Worm (Caenorhabditis elegans) whole organism, late embryonic: ENCODE measurements around the gene pept-2.

Source experiments
- K09A11.1 ChIP-seq: sonication (generic microtip); optimal IDR thresholded peaks from 2 replicates; lab custom pipeline; 2017; ENCODE audit warnings: antibody characterized with exemption, mild to moderate bottlenecking, missing genetic modification characterization, missing compliant biosample characterization; ENCODE audit not compliant: insufficient read depth
- T23F11.4 ChIP-seq: fragments of 200-800 bp; sonication (Bioruptor generic); optimal IDR thresholded peaks from 2 replicates; lab custom pipeline; 2018; ENCODE audit warnings: mild to moderate bottlenecking, missing genetic modification characterization, missing compliant biosample characterization
- ceh-18 ChIP-seq: sonication (generic microtip); optimal IDR thresholded peaks from 2 replicates; lab custom pipeline; 2016; ENCODE audit warnings: missing genetic modification characterization, missing compliant biosample characterization
- ceh-30 ChIP-seq: fragments of 150-350 bp; optimal IDR thresholded peaks from 2 replicates; lab custom pipeline; 2014; ENCODE audit warnings: missing biosample characterization, missing genetic modification characterization
- ceh-6 ChIP-seq: fragments of 200-800 bp; sonication (Bioruptor generic); optimal IDR thresholded peaks from 2 replicates; lab custom pipeline; 2018; ENCODE audit warnings: mild to moderate bottlenecking, missing genetic modification characterization, missing compliant biosample characterization
- che-1 ChIP-seq: sonication (generic microtip); optimal IDR thresholded peaks from 2 replicates; lab custom pipeline; 2016; ENCODE audit warnings: mild to moderate bottlenecking, missing genetic modification characterization, missing compliant biosample characterization
- dmd-4 ChIP-seq: sonication (generic microtip); optimal IDR thresholded peaks from 2 replicates; lab custom pipeline; 2016; ENCODE audit warnings: borderline replicate concordance, missing genetic modification characterization, missing compliant biosample characterization
- elt-2 ChIP-seq: sonication (generic microtip); optimal IDR thresholded peaks from 2 replicates; lab custom pipeline; 2016; ENCODE audit warnings: missing genetic modification reagents, missing genetic modification characterization, missing compliant biosample characterization
- eyg-1 ChIP-seq: sonication (generic microtip); optimal IDR thresholded peaks from 2 replicates; lab custom pipeline; 2016; ENCODE audit warnings: missing genotype, missing genetic modification characterization, missing compliant biosample characterization
- fax-1 ChIP-seq: sonication (generic microtip); optimal IDR thresholded peaks from 2 replicates; lab custom pipeline; 2016; ENCODE audit warnings: missing genotype, missing genetic modification characterization, missing compliant biosample characterization
- gmeb-2 ChIP-seq: sonication (generic microtip); optimal IDR thresholded peaks from 2 replicates; lab custom pipeline; 2016; ENCODE audit warnings: missing genetic modification characterization, inconsistent platforms, missing compliant biosample characterization
- hlh-6 ChIP-seq: sonication (generic microtip); optimal IDR thresholded peaks from 2 replicates; lab custom pipeline; 2016; ENCODE audit warnings: missing genotype, missing genetic modification characterization, missing compliant biosample characterization
- nfya-1 ChIP-seq: sonication (generic microtip); optimal IDR thresholded peaks from 2 replicates; lab custom pipeline; 2017; ENCODE audit warnings: missing genetic modification characterization, mild to moderate bottlenecking, missing compliant biosample characterization, antibody characterized with exemption, moderate library complexity
- nhr-11 ChIP-seq: fragments of 150-350 bp; optimal IDR thresholded peaks from 2 replicates; lab custom pipeline; 2014; ENCODE audit warnings: missing biosample characterization, missing genetic modification characterization
- npax-4 ChIP-seq: sonication (generic microtip); optimal IDR thresholded peaks from 2 replicates; lab custom pipeline; 2016; ENCODE audit warnings: missing genetic modification characterization, missing compliant biosample characterization
- pha-2 ChIP-seq: sonication (generic microtip); optimal IDR thresholded peaks from 2 replicates; lab custom pipeline; 2017; ENCODE audit warnings: mild to moderate bottlenecking, missing genetic modification characterization, missing compliant biosample characterization
- pros-1 ChIP-seq: fragments of 150-350 bp; optimal IDR thresholded peaks from 2 replicates; lab custom pipeline; 2014; ENCODE audit warnings: missing biosample characterization, missing genetic modification reagents, missing genetic modification characterization
- unc-55 ChIP-seq: sonication (generic microtip); optimal IDR thresholded peaks from 2 replicates; lab custom pipeline; 2017; ENCODE audit warnings: missing biosample characterization, missing genetic modification reagents, missing genetic modification characterization

Gene pept-2

DNA sequence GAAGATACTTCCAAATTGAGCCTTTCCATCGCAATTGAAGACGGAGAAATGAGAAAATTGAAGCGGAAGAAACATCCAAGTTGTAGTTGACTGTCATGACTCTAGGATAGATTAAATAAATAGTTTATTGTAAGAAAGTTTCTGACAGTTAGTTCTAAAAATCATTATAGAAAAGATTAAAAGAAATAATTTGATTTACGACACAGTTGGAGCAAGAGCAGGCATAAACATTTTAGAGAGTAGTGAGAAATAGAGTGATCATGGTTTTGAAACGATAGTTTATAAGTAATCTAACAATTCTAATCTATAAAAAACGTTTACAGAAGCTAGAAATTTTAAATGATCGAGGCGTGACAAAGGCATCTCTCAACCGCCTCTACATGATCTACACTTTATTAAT, 41.7 kb downstream of the pept-2 start, which contains the start of gene best-15:
Gene best-15, minus strand, starts transcription at position 101 of the 400 bp plus-strand sequence.
- TF ChIP-seq K09A11.1 (tag; lab: Kevin White, UChicago) (no peak), eyg-1 (tag; lab: Kevin White, UChicago) (no peak), nhr-11 (tag; lab: Kevin White, UChicago) (no peak), pros-1 (no peak), unc-55 (GFP tag; lab: Kevin White, UChicago) (no peak), fax-1 (tag; lab: Kevin White, UChicago) (no peak), pha-2 (no peak), npax-4 (tag; lab: Kevin White, UChicago) (no peak), hlh-6 (tag; lab: Kevin White, UChicago) (no peak), gmeb-2 (tag; lab: Kevin White, UChicago) (no peak), ceh-30 (tag; lab: Kevin White, UChicago) (no peak), ceh-18 (tag; lab: Kevin White, UChicago) (no peak), che-1 (tag; lab: Kevin White, UChicago) (no peak)

DNA sequence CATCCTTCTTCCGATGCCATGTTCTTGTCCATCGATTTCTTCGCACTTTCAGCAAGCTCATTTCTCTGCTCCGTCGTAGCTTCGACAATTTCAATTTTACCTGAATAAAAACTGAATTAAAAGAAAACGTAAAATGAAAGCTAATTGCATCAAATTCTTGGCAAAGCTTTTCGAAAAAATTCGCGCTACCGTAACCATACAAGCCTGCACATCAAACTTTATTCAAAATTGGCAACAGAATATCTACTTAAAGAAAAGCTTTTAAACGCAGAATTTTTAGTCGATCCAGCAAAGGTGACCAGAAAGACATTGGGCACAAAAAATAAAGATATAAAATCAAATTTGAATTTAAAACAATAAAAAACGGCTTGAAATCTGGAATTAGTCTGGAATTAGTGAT, 51.8 kb downstream of the pept-2 start:
- no peak for TF ChIP-seq T23F11.4 (GFP tag; lab: Kevin White, UChicago)
- no peak for TF ChIP-seq dmd-4 (tag; lab: Kevin White, UChicago)
- no peak for TF ChIP-seq ceh-6 (GFP tag; lab: Kevin White, UChicago)
- TF ChIP-seq elt-2 (tag; lab: Kevin White, UChicago), result no peak

DNA sequence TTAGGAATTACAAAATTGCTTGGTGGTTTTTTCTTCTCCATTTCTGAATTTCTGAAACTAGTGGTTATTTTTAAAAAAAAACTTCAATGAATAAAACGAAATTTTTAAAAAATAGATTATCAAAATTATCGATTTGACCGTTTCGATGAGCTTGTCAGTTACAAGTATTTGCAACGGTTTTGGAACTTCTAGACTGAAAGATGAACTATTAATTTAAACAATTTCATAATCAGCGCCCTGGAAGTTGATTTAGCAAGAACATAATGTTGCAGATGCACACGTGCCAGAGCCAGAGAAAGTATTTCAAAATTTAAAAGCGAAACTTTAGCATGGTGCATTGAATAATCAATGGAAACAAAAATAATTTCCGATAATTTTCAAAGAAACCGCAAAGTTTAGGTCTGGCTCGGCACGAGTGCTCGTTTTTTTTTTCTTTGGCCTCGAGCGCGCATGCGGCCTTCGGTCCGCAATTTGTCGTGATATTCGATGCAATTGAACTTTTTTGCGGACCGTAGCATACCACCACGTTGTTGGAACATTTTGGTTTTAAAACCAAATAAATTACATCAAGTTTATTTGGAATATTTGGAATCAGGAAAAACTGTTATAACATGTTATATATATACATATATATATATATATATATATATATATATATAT, 52.4 kb downstream of the pept-2 start, which contains the start of gene T11G6.5:
Gene T11G6.5, minus strand, starts transcription at position 51 of the 660 bp plus-strand sequence.
- TF ChIP-seq nfya-1 (tag; lab: Kevin White, UChicago), result peak; percentile 16
- TF ChIP-seq che-1 (tag; lab: Kevin White, UChicago), result no peak
- TF ChIP-seq, all 69 proteins: peak for 1
